Fruit fly (Drosophila melanogaster): ENCODE results near the gene CG43338.

CG43338 gene

dm6 chr2L:18671146-18671545 lies at the start of gene CG43338:
TSS of gene CG43338 (minus strand) at chr2L:18671246.
- TF ChIP-seq noc (tag; optimal IDR thresholded peaks at IDR 0.05), result no peak

- TF ChIP-seq noc (tag; optimal IDR thresholded peaks at IDR 0.05), result no peak
Observed at dm6 chr2L:18719583-18719982, 48.5 kb upstream of the CG43338 start.

- TF ChIP-seq noc (tag; optimal IDR thresholded peaks at IDR 0.05), result no peak
Observed at dm6 chr2L:18717365-18718011, 46.4 kb upstream of the CG43338 start.

dm6 chr2L:18714086-18714485 lies 43.0 kb upstream of the CG43338 start:
- TF ChIP-seq noc (tag; optimal IDR thresholded peaks at IDR 0.05), result no peak

dm6 chr2L:18713686-18714085 lies 42.6 kb upstream of the CG43338 start, which contains the start of gene Irk3:
TSS of gene Irk3 (minus strand) at chr2L:18713748.
- TF ChIP-seq noc (tag; optimal IDR thresholded peaks at IDR 0.05), result no peak

- TF ChIP-seq noc (tag; optimal IDR thresholded peaks at IDR 0.05), result peak; percentile 46
Observed at dm6 chr2L:18708239-18708891, 37.3 kb upstream of the CG43338 start, which contains the start of the genes Faf2 and Grip71. TSS of gene Faf2 (minus strand) at chr2L:18708688. TSS of gene Grip71 (plus strand) at chr2L:18708846.

dm6 chr2L:18707844-18708238 lies 36.8 kb upstream of the CG43338 start:
- TF ChIP-seq noc (tag; optimal IDR thresholded peaks at IDR 0.05), result no peak

dm6 chr2L:18705617-18706046 lies 34.6 kb upstream of the CG43338 start, which contains the start of gene Jwa:
TSS of gene Jwa (minus strand) at chr2L:18705703.
- peak; percentile 93 for TF ChIP-seq noc (tag; optimal IDR thresholded peaks at IDR 0.05)

- TF ChIP-seq noc (tag; optimal IDR thresholded peaks at IDR 0.05), result peak; percentile 85
Observed at dm6 chr2L:18702721-18703488, 31.9 kb upstream of the CG43338 start, which contains the start of the genes CG10376 and CG10343. TSS of gene CG10376 (minus strand) at chr2L:18703105. TSS of gene CG10343 (plus strand) at chr2L:18703473.

- TF ChIP-seq noc (tag; optimal IDR thresholded peaks at IDR 0.05), result no peak
Observed at dm6 chr2L:18698559-18699130, 27.6 kb upstream of the CG43338 start, which contains the start of gene CG10341. TSS of gene CG10341 (plus strand) at chr2L:18698714.

- peak; percentile 87 for TF ChIP-seq noc (tag; optimal IDR thresholded peaks at IDR 0.05)
Observed at dm6 chr2L:18695404-18695804, 24.4 kb upstream of the CG43338 start, which contains the start of the genes CG10383 and CG10338. TSS of gene CG10383 (minus strand) at chr2L:18695602. TSS of gene CG10338 (plus strand) at chr2L:18695664.

dm6 chr2L:18694724-18695105 lies 23.7 kb upstream of the CG43338 start:
- no peak for TF ChIP-seq noc (tag; optimal IDR thresholded peaks at IDR 0.05)

dm6 chr2L:18693877-18694723 lies 23.1 kb upstream of the CG43338 start:
- peak; percentile 77 for TF ChIP-seq noc (tag; optimal IDR thresholded peaks at IDR 0.05)

dm6 chr2L:18689376-18689775 lies 18.3 kb upstream of the CG43338 start, which contains the start of gene CG10336:
TSS of gene CG10336 (plus strand) at chr2L:18689528.
- no peak for TF ChIP-seq noc (tag; optimal IDR thresholded peaks at IDR 0.05)
